Fruit fly (Drosophila melanogaster) whole organism: ENCODE results near the gene Coq6.

ENCODE experiments used
- CG8478 ChIP-seq: fragments of >200 bp; optimal IDR thresholded peaks from 2 replicates; lab custom pipeline; 2018; ENCODE audit warnings: inconsistent platforms
- Dll ChIP-seq: fragments of >200 bp; optimal IDR thresholded peaks from 2 replicates; lab custom pipeline; 2017
- EcR ChIP-seq, 2 experiments: fragments of >200 bp; optimal IDR thresholded peaks; 2 replicates each; lab custom pipeline; 2017; ENCODE audit warnings: missing biosample characterization in 2 of 2, missing genetic modification characterization in 2 of 2, missing genetic modification reagents in 2 of 2
- pan ChIP-seq: fragments of >200 bp; optimal IDR thresholded peaks from 2 replicates; lab custom pipeline; 2017

DNA sequence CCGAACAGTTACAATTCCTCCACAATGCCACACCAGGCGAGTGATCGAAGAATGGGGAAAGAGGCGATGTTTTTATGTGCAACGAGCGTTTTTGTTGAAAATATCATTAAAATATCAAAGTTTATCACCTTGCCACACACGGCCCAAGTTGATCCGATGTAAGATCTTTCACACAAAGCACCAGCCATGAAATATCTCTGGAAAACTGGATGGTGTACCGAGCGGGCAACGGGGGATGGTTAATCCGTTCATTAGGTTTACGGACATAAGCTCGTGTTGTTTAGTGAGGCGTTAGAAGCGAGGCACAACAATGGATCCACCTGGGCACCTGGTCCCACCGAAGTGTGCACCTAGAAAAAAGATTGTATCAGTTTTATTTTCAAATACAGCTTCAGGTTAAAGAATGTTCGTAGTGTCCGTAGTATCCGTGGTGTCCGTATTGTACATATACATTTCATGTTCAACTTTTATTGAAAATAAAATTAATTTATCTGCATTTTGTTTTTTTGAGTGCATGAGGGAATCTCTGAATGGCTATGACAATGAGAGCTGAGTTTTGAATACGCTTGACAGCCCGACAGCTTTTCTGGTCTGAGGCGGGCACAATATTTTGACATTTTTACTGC lies 35.4 kb downstream of the Coq6 start:
- TF ChIP-seq EcR (GFP tag; optimal IDR thresholded peaks at IDR 0.05; lab: Kevin White, UChicago) (no peak), Dll (lab: Kevin White, UChicago) (no peak), pan (lab: Kevin White, UChicago) (no peak), CG8478 (no peak)
